Fruit fly (Drosophila melanogaster): Measurements from ENCODE around the gene Alms1b.

The Alms1b gene

DNA sequence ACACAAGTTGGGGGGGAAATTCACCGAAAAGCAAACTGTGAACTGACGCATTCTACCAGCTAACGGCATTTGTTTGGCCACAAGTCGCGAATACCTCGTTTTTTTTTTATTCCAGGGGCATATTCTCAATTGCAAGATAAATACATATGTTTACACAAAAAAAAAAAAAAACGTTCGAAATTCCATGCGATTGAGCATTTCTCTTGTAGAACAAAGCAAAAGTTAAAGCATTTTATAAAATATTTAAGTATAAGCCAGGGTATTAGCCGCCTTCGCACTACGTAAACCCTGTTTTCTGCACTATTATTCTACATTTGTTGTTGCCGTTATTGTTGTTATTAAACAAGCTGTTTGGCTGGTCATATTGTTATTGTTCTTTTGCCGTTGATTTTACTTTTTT lies 16.4 kb downstream of the Alms1b start (continued):
- TF ChIP-seq CG7271 (tag; optimal IDR thresholded peaks at IDR 0.05) (no peak), lbe (GFP tag; optimal IDR thresholded peaks at IDR 0.05) (no peak), Hmx (GFP tag; optimal IDR thresholded peaks at IDR 0.05) (no peak), org-1 (GFP tag; optimal IDR thresholded peaks at IDR 0.05) (no peak), lov (optimal IDR thresholded peaks at IDR 0.05) (no peak), lov (GFP tag; IDR thresholded peaks at IDR 0.05) (no peak), sr (GFP tag; IDR thresholded peaks at IDR 0.05) (no peak), NFAT (GFP tag; IDR thresholded peaks at IDR 0.05) (no peak), az2 (GFP tag; optimal IDR thresholded peaks at IDR 0.05) (no peak), YL-1 (GFP tag; optimal IDR thresholded peaks at IDR 0.05) (no peak), CG17328 (GFP tag; IDR thresholded peaks at IDR 0.05) (no peak), CG10565 (GFP tag; optimal IDR thresholded peaks at IDR 0.05) (no peak), CG30431 (GFP tag; optimal IDR thresholded peaks at IDR 0.05) (no peak), CG17359 (tag; optimal IDR thresholded peaks at IDR 0.05) (peak; percentile 17), ttk (GFP tag; IDR thresholded peaks at IDR 0.05) (0 out of 2 replicates have a peak, but pooled peaks have one; percentile 10), tup (GFP tag; optimal IDR thresholded peaks at IDR 0.05) (no peak), nau (GFP tag; optimal IDR thresholded peaks at IDR 0.05) (no peak), CG7357 (GFP tag; IDR thresholded peaks at IDR 0.05) (no peak), CG12104 (GFP tag; optimal IDR thresholded peaks at IDR 0.05) (no peak), Mrtf (GFP tag; IDR thresholded peaks at IDR 0.05) (no peak), ash1 (GFP tag; optimal IDR thresholded peaks at IDR 0.05) (no peak), CG6791 (GFP tag; IDR thresholded peaks at IDR 0.05; ENCODE audit: partially characterized antibody) (no peak), Med (GFP tag) (peak; percentile 72), Lim3 (GFP tag; IDR thresholded peaks at IDR 0.05) (no peak), pum (GFP tag; optimal IDR thresholded peaks at IDR 0.05) (no peak), crp (GFP tag; optimal IDR thresholded peaks at IDR 0.05) (no peak), shn (GFP tag; optimal IDR thresholded peaks at IDR 0.05) (no peak), psq (GFP tag; optimal IDR thresholded peaks at IDR 0.05) (no peak), CG32772 (GFP tag; IDR thresholded peaks at IDR 0.05) (no peak; the same call in 1 of the 2 replicates), bsh (GFP tag; optimal IDR thresholded peaks at IDR 0.05) (peak in 1 of 2 experiments; percentile 5), gt (GFP tag; IDR thresholded peaks at IDR 0.05) (no peak), CG7928 (GFP tag; optimal IDR thresholded peaks at IDR 0.05) (no peak), Dek (tag; optimal IDR thresholded peaks at IDR 0.05) (peak; percentile 9), CG10209 (GFP tag; optimal IDR thresholded peaks at IDR 0.05) (peak; percentile 3), br (optimal IDR thresholded peaks at IDR 0.05) (no peak), Lhr (GFP tag; optimal IDR thresholded peaks at IDR 0.05) (no peak), trh (GFP tag; optimal IDR thresholded peaks at IDR 0.05) (no peak), CG17802 (tag; optimal IDR thresholded peaks at IDR 0.05) (no peak), Opbp (GFP tag; IDR thresholded peaks at IDR 0.05; ENCODE audit: partially characterized antibody) (no peak), unc-4 (GFP tag; IDR thresholded peaks at IDR 0.05; ENCODE audit: partially characterized antibody) (no peak), D (optimal IDR thresholded peaks at IDR 0.05) (no peak), D (GFP tag; optimal IDR thresholded peaks at IDR 0.05) (no peak), Spps (tag; optimal IDR thresholded peaks at IDR 0.05) (no peak), CHES-1-like (GFP tag; optimal IDR thresholded peaks at IDR 0.05) (no peak), aop (GFP tag; IDR thresholded peaks at IDR 0.05) (no peak), Stat92E (GFP tag; optimal IDR thresholded peaks at IDR 0.05) (no peak), Pdp1 (GFP tag; optimal IDR thresholded peaks at IDR 0.05) (peak; percentile 5 to 8), CG16813 (GFP tag; IDR thresholded peaks at IDR 0.05; ENCODE audit: partially characterized antibody) (no peak), tio (GFP tag; optimal IDR thresholded peaks at IDR 0.05) (no peak), Doc3 (GFP tag; IDR thresholded peaks at IDR 0.05; ENCODE audit: partially characterized antibody) (no peak), Nf-YA (GFP tag; IDR thresholded peaks at IDR 0.05) (no peak), CG11723 (GFP tag; optimal IDR thresholded peaks at IDR 0.05) (no peak)
